Worm (Caenorhabditis elegans) whole organism, L3 larva: ENCODE results near the gene C40H5.2.

Experiments used
- R02D3.7 ChIP-seq: fragments of 150-350 bp; optimal IDR thresholded peaks from 2 replicates; lab custom pipeline; 2014; ENCODE audit warnings: missing biosample characterization, missing genetic modification characterization
- ZK546.5 ChIP-seq: sonication (generic microtip); optimal IDR thresholded peaks from 2 replicates; lab custom pipeline; 2017; ENCODE audit warnings: missing biosample characterization, missing genetic modification characterization
- aly-2 ChIP-seq: fragments of 150-350 bp; optimal IDR thresholded peaks from 2 replicates; lab custom pipeline; 2014; ENCODE audit warnings: missing biosample characterization, missing genetic modification characterization
- ama-1 ChIP-seq: fragments of 150-350 bp; optimal IDR thresholded peaks from 2 replicates; lab custom pipeline; 2018
- ceh-16 ChIP-seq: sonication (generic microtip); optimal IDR thresholded peaks from 2 replicates; lab custom pipeline; 2017; ENCODE audit warnings: missing biosample characterization, missing genetic modification characterization
- ceh-28 ChIP-seq: fragments of 150-350 bp; optimal IDR thresholded peaks from 2 replicates; lab custom pipeline; 2014; ENCODE audit warnings: missing biosample characterization, missing genetic modification reagents, missing genetic modification characterization
- ceh-9 ChIP-seq: sonication (generic microtip); optimal IDR thresholded peaks from 2 replicates; lab custom pipeline; 2018; ENCODE audit warnings: missing biosample characterization, missing genetic modification characterization
- daf-12 ChIP-seq: fragments of 150-350 bp; optimal IDR thresholded peaks from 2 replicates; lab custom pipeline; 2014; ENCODE audit warnings: missing biosample characterization, missing genetic modification reagents, missing genetic modification characterization
- egl-27 ChIP-seq: sonication (generic microtip); optimal IDR thresholded peaks from 4 replicates; lab custom pipeline; 2017; ENCODE audit warnings: missing biosample characterization, missing genetic modification reagents, missing genetic modification characterization
- egl-5 ChIP-seq: fragments of 150-350 bp; optimal IDR thresholded peaks from 2 replicates; lab custom pipeline; 2017; ENCODE audit warnings: missing biosample characterization, missing genetic modification reagents, missing genetic modification characterization, inconsistent platforms
- elt-1 ChIP-seq: fragments of 150-350 bp; optimal IDR thresholded peaks from 2 replicates; lab custom pipeline; 2014; ENCODE audit warnings: missing biosample characterization, missing genetic modification characterization
- elt-2 ChIP-seq: sonication (generic microtip); optimal IDR thresholded peaks from 2 replicates; lab custom pipeline; 2016; ENCODE audit warnings: missing genetic modification reagents, mild to moderate bottlenecking, missing genetic modification characterization, missing compliant biosample characterization
- elt-3 ChIP-seq, 3 experiments: fragments of 150-350 bp in 1 of 3; sonication (generic microtip) in 2 of 3; optimal IDR thresholded peaks; 2 replicates in 2 of 3; 4 replicates in 1 of 3; lab custom pipeline; 2014 to 2017; ENCODE audit warnings: missing biosample characterization in 3 of 3, missing genetic modification characterization in 3 of 3
- eor-1 ChIP-seq, 2 experiments: fragments of 150-350 bp; optimal IDR thresholded peaks; 2 replicates each; lab custom pipeline; 2014 to 2018; ENCODE audit warnings: missing biosample characterization in 2 of 2, missing genetic modification characterization in 2 of 2
- fkh-10 ChIP-seq: sonication (generic microtip); optimal IDR thresholded peaks from 2 replicates; lab custom pipeline; 2017; ENCODE audit warnings: missing biosample characterization, missing genetic modification reagents, missing genetic modification characterization
- fkh-2 ChIP-seq: fragments of 150-350 bp; optimal IDR thresholded peaks from 2 replicates; lab custom pipeline; 2014; ENCODE audit warnings: missing biosample characterization, missing genetic modification reagents, missing genetic modification characterization
- hmg-11 ChIP-seq: sonication (generic microtip); optimal IDR thresholded peaks from 2 replicates; lab custom pipeline; 2016; ENCODE audit warnings: missing genetic modification characterization, missing compliant biosample characterization
- jun-1 ChIP-seq: fragments of 150-350 bp; optimal IDR thresholded peaks from 2 replicates; lab custom pipeline; 2014; ENCODE audit warnings: missing biosample characterization, missing genetic modification reagents, missing genetic modification characterization
- lin-15B ChIP-seq: fragments of 150-350 bp; optimal IDR thresholded peaks from 2 replicates; lab custom pipeline; 2014; ENCODE audit warnings: missing biosample characterization, missing genetic modification characterization
- lin-39 ChIP-seq: fragments of 150-350 bp; optimal IDR thresholded peaks from 2 replicates; lab custom pipeline; 2018; ENCODE audit warnings: missing biosample characterization, missing genetic modification reagents, missing genetic modification characterization
- mdl-1 ChIP-seq: fragments of 150-350 bp; optimal IDR thresholded peaks from 2 replicates; lab custom pipeline; 2014; ENCODE audit warnings: missing biosample characterization, missing genetic modification characterization
- mml-1 ChIP-seq: fragments of 150-350 bp; sonication (generic microtip); optimal IDR thresholded peaks from 3 replicates; lab custom pipeline; 2014; ENCODE audit warnings: missing biosample characterization, missing genetic modification characterization
- nfya-1 ChIP-seq: sonication (generic microtip); optimal IDR thresholded peaks from 2 replicates; lab custom pipeline; 2017; ENCODE audit warnings: missing genetic modification characterization, mild to moderate bottlenecking, missing compliant biosample characterization, antibody characterized with exemption, moderate library complexity; ENCODE audit not compliant: insufficient read depth
- nhr-23 ChIP-seq: fragments of 150-350 bp; optimal IDR thresholded peaks from 2 replicates; lab custom pipeline; 2014; ENCODE audit warnings: missing biosample characterization, missing genetic modification reagents, missing genetic modification characterization
- nhr-237 ChIP-seq: fragments of 150-350 bp; optimal IDR thresholded peaks from 2 replicates; lab custom pipeline; 2014; ENCODE audit warnings: missing biosample characterization, missing genetic modification characterization
- nhr-25 ChIP-seq: sonication (generic microtip); optimal IDR thresholded peaks from 2 replicates; lab custom pipeline; 2017; ENCODE audit warnings: missing biosample characterization, missing genetic modification characterization
- nhr-28 ChIP-seq: fragments of 150-350 bp; optimal IDR thresholded peaks from 2 replicates; lab custom pipeline; 2014; ENCODE audit warnings: missing biosample characterization, missing genetic modification characterization
- nhr-43 ChIP-seq: sonication (generic microtip); optimal IDR thresholded peaks from 2 replicates; lab custom pipeline; 2016; ENCODE audit warnings: mild to moderate bottlenecking, missing genetic modification characterization, missing compliant biosample characterization; ENCODE audit not compliant: poor library complexity, severe bottlenecking
- nhr-76 ChIP-seq: fragments of 150-350 bp; sonication (generic microtip); optimal IDR thresholded peaks from 5 replicates; lab custom pipeline; 2014; ENCODE audit warnings: missing biosample characterization, missing genetic modification characterization
- nhr-77 ChIP-seq: fragments of 150-350 bp; optimal IDR thresholded peaks from 2 replicates; lab custom pipeline; 2014; ENCODE audit warnings: missing biosample characterization, missing genetic modification characterization
- pha-4 ChIP-seq: fragments of 150-350 bp; optimal IDR thresholded peaks from 2 replicates; lab custom pipeline; 2014; ENCODE audit warnings: missing biosample characterization, missing genetic modification reagents, missing genetic modification characterization
- pqm-1 ChIP-seq: fragments of 150-350 bp; optimal IDR thresholded peaks from 2 replicates; lab custom pipeline; 2017; ENCODE audit warnings: missing biosample characterization, missing genetic modification characterization, inconsistent platforms
- skn-1 ChIP-seq: fragments of 150-350 bp; optimal IDR thresholded peaks from 2 replicates; lab custom pipeline; 2014; ENCODE audit warnings: missing biosample characterization, missing genetic modification characterization
- snpc-4 ChIP-seq: fragments of 150-350 bp; optimal IDR thresholded peaks from 2 replicates; lab custom pipeline; 2014; ENCODE audit warnings: missing biosample characterization, missing genetic modification characterization
- tbx-2 ChIP-seq: sonication (generic microtip); optimal IDR thresholded peaks from 2 replicates; lab custom pipeline; 2016; ENCODE audit warnings: mild to moderate bottlenecking, missing genetic modification characterization, missing compliant biosample characterization
- unc-39 ChIP-seq: sonication (generic microtip); optimal IDR thresholded peaks from 4 replicates; lab custom pipeline; 2017; ENCODE audit warnings: missing biosample characterization, missing genetic modification characterization
- zag-1 ChIP-seq: fragments of 150-350 bp; optimal IDR thresholded peaks from 2 replicates; lab custom pipeline; 2014; ENCODE audit warnings: missing biosample characterization, missing genetic modification characterization
- ztf-11 ChIP-seq: fragments of 150-350 bp; optimal IDR thresholded peaks from 2 replicates; lab custom pipeline; 2014; ENCODE audit warnings: missing biosample characterization, missing genetic modification characterization
- ztf-4 ChIP-seq: fragments of 150-350 bp; optimal IDR thresholded peaks from 2 replicates; lab custom pipeline; 2014; ENCODE audit warnings: missing biosample characterization, missing genetic modification characterization

Gene C40H5.2

DNA sequence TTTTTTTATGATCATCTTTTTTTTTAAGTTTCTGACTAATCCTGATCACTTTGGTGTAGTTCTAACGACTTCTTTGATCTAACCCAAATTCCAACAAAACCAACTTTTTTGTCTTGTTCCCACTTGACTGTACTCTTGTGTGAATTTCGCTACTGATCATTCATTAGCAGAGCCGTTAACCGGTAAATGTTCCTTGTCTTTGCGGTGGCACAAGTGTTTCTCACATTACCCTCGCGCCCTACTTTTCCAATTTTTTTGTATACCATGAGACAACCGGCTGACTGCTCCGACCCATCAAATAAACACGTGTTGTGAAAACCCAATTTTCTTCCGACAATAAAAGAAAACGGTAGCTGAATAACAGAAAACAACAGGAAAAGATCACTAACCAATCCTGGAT is 13.1 kb upstream of the C40H5.2 start:
- TF ChIP-seq skn-1 (tag; lab: Kevin White, UChicago) = no peak
- no peak for TF ChIP-seq pha-4 (tag; lab: Kevin White, UChicago)
- TF ChIP-seq ZK546.5 (tag; lab: Kevin White, UChicago) = no peak
- TF ChIP-seq ceh-16 (tag; lab: Kevin White, UChicago) = no peak
- TF ChIP-seq eor-1 (tag; optimal IDR thresholded peaks at IDR 0.05; lab: Kevin White, UChicago) = no peak
- no peak for TF ChIP-seq ama-1 (lab: Kevin White, UChicago)
- TF ChIP-seq elt-3 (tag; optimal IDR thresholded peaks at IDR 0.05; lab: Kevin White, UChicago) = no peak
- no peak for TF ChIP-seq elt-1 (tag; lab: Kevin White, UChicago)
- TF ChIP-seq ztf-11 = no peak
- no peak for TF ChIP-seq daf-12 (tag; lab: Kevin White, UChicago)
- no peak for TF ChIP-seq snpc-4 (tag; lab: Kevin White, UChicago)
- no peak for TF ChIP-seq jun-1 (tag; lab: Kevin White, UChicago)
- TF ChIP-seq nhr-28 (tag; lab: Kevin White, UChicago) = no peak
- no peak for TF ChIP-seq ceh-9 (tag; lab: Kevin White, UChicago)
- no peak for TF ChIP-seq nhr-76
- TF ChIP-seq, all 47 proteins: peak for 0

DNA sequence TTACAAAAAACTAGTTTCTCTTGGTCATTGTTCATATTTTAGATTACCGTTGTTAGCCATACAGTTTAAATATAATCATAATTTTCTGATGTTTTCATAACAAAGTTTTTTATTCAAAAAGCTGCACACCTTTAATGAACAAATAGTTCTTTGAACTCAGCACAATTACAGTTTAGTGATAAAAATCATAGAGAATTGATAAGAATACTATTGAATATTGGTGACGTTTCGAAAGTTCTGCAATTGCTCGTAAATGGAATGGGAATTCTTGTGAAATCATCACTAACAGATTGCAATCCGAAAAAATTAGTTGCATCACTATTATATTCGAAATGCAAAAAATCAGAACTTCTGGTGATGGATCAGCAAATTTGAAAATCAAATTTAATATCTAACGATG is 11.8 kb upstream of the C40H5.2 start:
- TF ChIP-seq pqm-1 (tag; lab: Kevin White, UChicago) (peak; percentile 57), nhr-23 (tag; lab: Kevin White, UChicago) (no peak), elt-2 (tag; lab: Kevin White, UChicago) (peak; percentile 64)

DNA sequence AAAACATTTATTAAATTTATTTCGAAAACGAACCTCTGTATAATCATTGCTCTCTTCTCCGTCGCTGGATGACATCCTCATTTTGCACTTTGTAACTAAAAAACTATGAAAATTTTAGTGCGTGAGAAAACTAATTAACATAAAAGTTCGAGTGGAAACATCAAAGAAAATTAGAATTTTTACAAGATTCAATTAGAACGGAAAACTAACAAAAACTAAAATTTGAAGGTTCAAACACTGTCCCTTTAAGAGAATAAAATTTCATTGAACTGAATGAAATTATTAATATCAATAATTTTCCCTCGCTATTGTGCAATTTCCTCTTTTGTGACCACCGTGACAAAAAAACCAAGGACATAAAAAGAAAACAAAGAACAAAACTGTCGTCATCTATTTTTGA is 8.8 kb upstream of the C40H5.2 start, which contains the start of gene D1053.3:
D1053.3 (minus strand) TSS at position 101 of the 400 bp plus-strand sequence.
- no peak for TF ChIP-seq mml-1
- TF ChIP-seq zag-1 (tag; lab: Kevin White, UChicago) = no peak
- TF ChIP-seq nhr-77 (tag; lab: Kevin White, UChicago) = no peak
- TF ChIP-seq aly-2 (tag; lab: Kevin White, UChicago) = no peak
- TF ChIP-seq egl-5 (tag; lab: Kevin White, UChicago) = no peak
- no peak for TF ChIP-seq pha-4 (tag; lab: Kevin White, UChicago)
- no peak for TF ChIP-seq egl-27
- TF ChIP-seq nhr-23 (tag; lab: Kevin White, UChicago) = no peak
- TF ChIP-seq lin-15B = no peak
- no peak for TF ChIP-seq fkh-10 (GFP tag; lab: Kevin White, UChicago)

DNA sequence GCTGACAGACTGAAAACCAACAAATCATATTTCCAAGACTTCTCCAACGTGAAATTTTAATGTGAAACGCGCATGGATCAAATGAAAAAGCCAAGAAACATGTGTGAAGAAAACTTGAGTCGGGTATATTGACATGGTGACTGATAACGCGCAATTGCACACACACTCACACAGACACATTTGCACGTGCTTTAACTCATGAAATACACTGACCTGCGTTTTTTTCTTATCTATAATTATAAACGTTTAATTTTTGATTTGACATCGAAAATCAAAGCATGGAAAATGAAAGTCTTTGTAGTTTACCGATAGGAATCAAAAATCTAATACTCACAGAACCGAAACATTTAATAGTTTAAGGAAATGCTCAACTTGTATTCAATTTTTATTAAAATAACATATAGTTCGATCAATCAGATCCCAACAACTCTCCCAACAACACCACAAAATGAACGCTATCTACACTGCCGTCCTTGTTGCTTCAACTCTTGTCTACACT is 7.2 kb upstream of the C40H5.2 start, which contains the start of gene nspa-9:
nspa-9 (plus strand) TSS at position 449 of the 499 bp plus-strand sequence.
- TF ChIP-seq nhr-43 (tag; lab: Kevin White, UChicago) (no peak), nhr-76 (no peak), aly-2 (tag; lab: Kevin White, UChicago) (no peak), nhr-25 (tag; lab: Kevin White, UChicago) (no peak), fkh-10 (GFP tag; lab: Kevin White, UChicago) (no peak), daf-12 (tag; lab: Kevin White, UChicago) (no peak), nfya-1 (tag; lab: Kevin White, UChicago) (no peak), tbx-2 (tag; lab: Kevin White, UChicago) (no peak), R02D3.7 (no peak), egl-5 (tag; lab: Kevin White, UChicago) (no peak), lin-15B (no peak), pqm-1 (tag; lab: Kevin White, UChicago) (peak; percentile 94), unc-39 (tag; lab: Kevin White, UChicago) (no peak), skn-1 (tag; lab: Kevin White, UChicago) (no peak), mdl-1 (tag; lab: Kevin White, UChicago) (peak; percentile 50), jun-1 (tag; lab: Kevin White, UChicago) (peak; percentile 19), elt-1 (tag; lab: Kevin White, UChicago) (no peak), nhr-28 (tag; lab: Kevin White, UChicago) (no peak), ama-1 (lab: Kevin White, UChicago) (no peak), ceh-28 (tag; lab: Kevin White, UChicago) (no peak), pha-4 (tag; lab: Kevin White, UChicago) (peak; percentile 83), ceh-9 (tag; lab: Kevin White, UChicago) (no peak), mml-1 (no peak), nhr-77 (tag; lab: Kevin White, UChicago) (no peak), fkh-2 (tag; lab: Kevin White, UChicago) (no peak), hmg-11 (no peak), elt-2 (tag; lab: Kevin White, UChicago) (peak; percentile 94), ztf-11 (no peak), lin-39 (tag; lab: Kevin White, UChicago) (no peak), nhr-237 (tag; lab: Kevin White, UChicago) (no peak), ztf-4 (no peak)
